ENCODE assay signal across 1 fruit fly cellular context in genomic region chr3L:13213360-13213759, dm6.
TF ChIP-seq lines count a peak whose summit lies in the region.

No protein-coding gene starts in this region.

TF ChIP-seq in whole organism, embryonic, 481 proteins besides CTCF, POLR2A, EP300 and RAD21 (continued from another document and continues in another):
- TF ChIP-seq bab2 (GFP tag; optimal IDR thresholded peaks at IDR 0.05; lab: Kevin White, UChicago) (peak; percentile 73), Eip74EF (GFP tag; optimal IDR thresholded peaks at IDR 0.05; lab: Kevin White, UChicago) (peak in 1 of 2 experiments; percentile 29), CG17361 (GFP tag; IDR thresholded peaks at IDR 0.05; lab: Robert Waterston, UW) (peak; percentile 60; the same call in 1 of the 3 replicates), Hr51 (GFP tag; optimal IDR thresholded peaks at IDR 0.05; lab: Kevin White, UChicago) (peak in 1 of 2 experiments; percentile 52), grau (tag; optimal IDR thresholded peaks at IDR 0.05; lab: Kevin White, UChicago) (peak; percentile 51), HLHmδ (GFP tag; optimal IDR thresholded peaks at IDR 0.05; lab: Kevin White, UChicago) (no peak), ftz-f1 (GFP tag; optimal IDR thresholded peaks at IDR 0.05; lab: Kevin White, UChicago) (no peak), row (GFP tag; IDR thresholded peaks at IDR 0.05; lab: Robert Waterston, UW) (peak; percentile 76), CoRest (tag; optimal IDR thresholded peaks at IDR 0.05; lab: Kevin White, UChicago) (peak; percentile 52), CG10654 (GFP tag; optimal IDR thresholded peaks at IDR 0.05; lab: Kevin White, UChicago) (peak; percentile 36), Taf1 (GFP tag; IDR thresholded peaks at IDR 0.05; lab: Robert Waterston, UW) (no peak), CG11504 (tag; optimal IDR thresholded peaks at IDR 0.05; lab: Kevin White, UChicago) (peak; percentile 78), NC2β (GFP tag; optimal IDR thresholded peaks at IDR 0.05; lab: Kevin White, UChicago) (peak; percentile 62), CG10462 (GFP tag; optimal IDR thresholded peaks at IDR 0.05; lab: Kevin White, UChicago) (peak; percentile 47), wek (GFP tag; optimal IDR thresholded peaks at IDR 0.05; lab: Kevin White, UChicago) (no peak), Dll (GFP tag; IDR thresholded peaks at IDR 0.05; lab: Robert Waterston, UW; ENCODE audit: partially characterized antibody) (no peak), Aef1 (GFP tag; IDR thresholded peaks at IDR 0.05; lab: Robert Waterston, UW) (no peak), Hr3 (GFP tag; optimal IDR thresholded peaks at IDR 0.05; lab: Kevin White, UChicago) (peak; percentile 50), CG15011 (GFP tag; optimal IDR thresholded peaks at IDR 0.05; lab: Kevin White, UChicago) (no peak), lola (GFP tag; optimal IDR thresholded peaks at IDR 0.05; lab: Kevin White, UChicago) (peak in 1 of 3 experiments; percentile 77), gfzf (GFP tag; optimal IDR thresholded peaks at IDR 0.05; lab: Kevin White, UChicago) (no peak), MTF-1 (GFP tag; optimal IDR thresholded peaks at IDR 0.05; lab: Kevin White, UChicago; ENCODE audit: borderline replicate concordance) (peak; percentile 62), schlank (tag; optimal IDR thresholded peaks at IDR 0.05; lab: Kevin White, UChicago) (no peak), amos (GFP tag; IDR thresholded peaks at IDR 0.05; lab: Robert Waterston, UW; ENCODE audit: partially characterized antibody) (no peak), sd (tag; optimal IDR thresholded peaks at IDR 0.05; lab: Kevin White, UChicago) (no peak), ab (GFP tag; optimal IDR thresholded peaks at IDR 0.05; lab: Kevin White, UChicago) (no peak), Doc2 (GFP tag; IDR thresholded peaks at IDR 0.05; lab: Robert Waterston, UW) (no peak), pum (GFP tag; optimal IDR thresholded peaks at IDR 0.05; lab: Kevin White, UChicago) (peak; percentile 37), CG11696 (GFP tag; IDR thresholded peaks at IDR 0.05; lab: Robert Waterston, UW) (no peak), CG1233 (GFP tag; optimal IDR thresholded peaks at IDR 0.05; lab: Kevin White, UChicago) (peak; percentile 55), CG3838 (GFP tag; optimal IDR thresholded peaks at IDR 0.05; lab: Kevin White, UChicago) (no peak), Max (GFP tag; optimal IDR thresholded peaks at IDR 0.05; lab: Kevin White, UChicago) (peak; percentile 48), Vsx1 (GFP tag; optimal IDR thresholded peaks at IDR 0.05; lab: Kevin White, UChicago) (no peak), dati (GFP tag; IDR thresholded peaks at IDR 0.05; lab: Robert Waterston, UW) (no peak), CG18619 (GFP tag; optimal IDR thresholded peaks at IDR 0.05; lab: Kevin White, UChicago) (peak; percentile 41), zfh1 (GFP tag; IDR thresholded peaks at IDR 0.05; lab: Robert Waterston, UW) (no peak), CG4360 (GFP tag; IDR thresholded peaks at IDR 0.05; lab: Robert Waterston, UW) (0 out of 2 replicates have a peak, but pooled peaks have one; percentile 39), sim (GFP tag; IDR thresholded peaks at IDR 0.05; lab: Robert Waterston, UW) (peak; percentile 18; the same call in 1 of the 2 replicates), HLH3B (GFP tag; IDR thresholded peaks at IDR 0.05; lab: Robert Waterston, UW) (peak; percentile 25; the same call in 1 of the 2 replicates), CG18011 (GFP tag; optimal IDR thresholded peaks at IDR 0.05; lab: Kevin White, UChicago) (no peak), CG43689 (GFP tag; IDR thresholded peaks at IDR 0.05; lab: Robert Waterston, UW) (no peak), CG17186 (GFP tag; optimal IDR thresholded peaks at IDR 0.05; lab: Kevin White, UChicago) (peak; percentile 28), Dip3 (GFP tag; optimal IDR thresholded peaks at IDR 0.05; lab: Kevin White, UChicago) (no peak), CG18764 (GFP tag; optimal IDR thresholded peaks at IDR 0.05; lab: Kevin White, UChicago) (no peak), CG12299 (tag; optimal IDR thresholded peaks at IDR 0.05; lab: Kevin White, UChicago) (no peak), usp (GFP tag; optimal IDR thresholded peaks at IDR 0.05; lab: Kevin White, UChicago) (no peak), CG17385 (GFP tag; optimal IDR thresholded peaks at IDR 0.05; lab: Kevin White, UChicago) (peak; percentile 57), CG9727 (GFP tag; optimal IDR thresholded peaks at IDR 0.05; lab: Kevin White, UChicago) (peak; percentile 38), CG12236 (GFP tag; optimal IDR thresholded peaks at IDR 0.05; lab: Kevin White, UChicago) (peak; percentile 67), sima (GFP tag; optimal IDR thresholded peaks at IDR 0.05; lab: Kevin White, UChicago) (no peak), NC2α (GFP tag; optimal IDR thresholded peaks at IDR 0.05; lab: Kevin White, UChicago) (peak; percentile 14), nmo (GFP tag; optimal IDR thresholded peaks at IDR 0.05; lab: Kevin White, UChicago) (peak; percentile 39), CG34422 (GFP tag; IDR thresholded peaks at IDR 0.05; lab: Robert Waterston, UW) (no peak), CG11398 (GFP tag; optimal IDR thresholded peaks at IDR 0.05; lab: Kevin White, UChicago) (peak; percentile 43), GATAe (GFP tag; conservative IDR thresholded peaks at IDR 0.05; lab: Robert Waterston, UW) (no peak), chinmo (GFP tag; IDR thresholded peaks at IDR 0.05; lab: Robert Waterston, UW; ENCODE audit: partially characterized antibody) (0 out of 4 replicates have a peak, but pooled peaks have one; percentile 18), pita (GFP tag; optimal IDR thresholded peaks at IDR 0.05; lab: Kevin White, UChicago) (no peak), CG16813 (GFP tag; IDR thresholded peaks at IDR 0.05; lab: Robert Waterston, UW; ENCODE audit: partially characterized antibody) (no peak), onecut (GFP tag; IDR thresholded peaks at IDR 0.05; lab: Robert Waterston, UW) (peak; percentile 25), btn (GFP tag; optimal IDR thresholded peaks at IDR 0.05; lab: Kevin White, UChicago) (peak; percentile 17), Trl (optimal IDR thresholded peaks at IDR 0.05; lab: Kevin White, UChicago) (no peak), Trl (GFP tag; optimal IDR thresholded peaks at IDR 0.05; lab: Kevin White, UChicago) (peak; percentile 12), Spps (tag; optimal IDR thresholded peaks at IDR 0.05; lab: Kevin White, UChicago) (peak; percentile 55), CG17359 (tag; optimal IDR thresholded peaks at IDR 0.05; lab: Kevin White, UChicago) (peak; percentile 68), Deaf1 (tag; optimal IDR thresholded peaks at IDR 0.05; lab: Kevin White, UChicago) (peak; percentile 1), jumu (GFP tag; optimal IDR thresholded peaks at IDR 0.05; lab: Kevin White, UChicago) (no peak), H15 (GFP tag; IDR thresholded peaks at IDR 0.05; lab: Robert Waterston, UW) (peak; percentile 61; the same call in 2 of the 3 replicates), slp2 (GFP tag; optimal IDR thresholded peaks at IDR 0.05; lab: Kevin White, UChicago) (peak; percentile 55), CG14965 (GFP tag; optimal IDR thresholded peaks at IDR 0.05; lab: Kevin White, UChicago; ENCODE audit: borderline replicate concordance) (peak; percentile 15), gce (GFP tag; IDR thresholded peaks at IDR 0.05; lab: Robert Waterston, UW) (peak; percentile 42; the same call in 1 of the 3 replicates), CG10209 (GFP tag; optimal IDR thresholded peaks at IDR 0.05; lab: Kevin White, UChicago) (peak; percentile 71), h (optimal IDR thresholded peaks at IDR 0.05; lab: Kevin White, UChicago) (no peak), luna (GFP tag; optimal IDR thresholded peaks at IDR 0.05; lab: Kevin White, UChicago) (no peak), CG12155 (GFP tag; optimal IDR thresholded peaks at IDR 0.05; lab: Kevin White, UChicago) (peak; percentile 3), Myb (GFP tag; optimal IDR thresholded peaks at IDR 0.05; lab: Kevin White, UChicago) (no peak), CG34224 (GFP tag; IDR thresholded peaks at IDR 0.05; lab: Robert Waterston, UW; ENCODE audit: partially characterized antibody) (no peak), CG13624 (GFP tag; optimal IDR thresholded peaks at IDR 0.05; lab: Kevin White, UChicago) (peak; percentile 38), CG4282 (GFP tag; optimal IDR thresholded peaks at IDR 0.05; lab: Kevin White, UChicago) (no peak), eyg (GFP tag; optimal IDR thresholded peaks at IDR 0.05; lab: Kevin White, UChicago) (no peak), BEAF-32 (GFP tag; optimal IDR thresholded peaks at IDR 0.05; lab: Kevin White, UChicago) (no peak), Rfx (GFP tag; IDR thresholded peaks at IDR 0.05; lab: Robert Waterston, UW) (no peak), so (GFP tag; IDR thresholded peaks at IDR 0.05; lab: Robert Waterston, UW) (no peak), CkIIα-i1 (GFP tag; IDR thresholded peaks at IDR 0.05; lab: Robert Waterston, UW) (no peak), Six4 (GFP tag; optimal IDR thresholded peaks at IDR 0.05; lab: Kevin White, UChicago) (peak; percentile 52), dpn (GFP tag; optimal IDR thresholded peaks at IDR 0.05; lab: Kevin White, UChicago) (peak; percentile 47 to 54), Ptx1 (GFP tag; IDR thresholded peaks at IDR 0.05; lab: Robert Waterston, UW) (peak; percentile 29; the same call in 1 of the 2 replicates), CG10959 (GFP tag; IDR thresholded peaks at IDR 0.05; lab: Robert Waterston, UW) (peak; percentile 56), sqz (GFP tag; optimal IDR thresholded peaks at IDR 0.05; lab: Kevin White, UChicago) (peak; percentile 53), CG17802 (tag; optimal IDR thresholded peaks at IDR 0.05; lab: Kevin White, UChicago) (no peak), Hmx (GFP tag; optimal IDR thresholded peaks at IDR 0.05; lab: Kevin White, UChicago) (no peak), CG8359 (GFP tag; optimal IDR thresholded peaks at IDR 0.05; lab: Kevin White, UChicago; ENCODE audit: borderline replicate concordance) (no peak), Fer3 (tag; optimal IDR thresholded peaks at IDR 0.05; lab: Kevin White, UChicago) (no peak), Jarid2 (GFP tag; optimal IDR thresholded peaks at IDR 0.05; lab: Kevin White, UChicago) (peak; percentile 34), seq (GFP tag; IDR thresholded peaks at IDR 0.05; lab: Robert Waterston, UW) (peak; percentile 65), D19B (GFP tag; optimal IDR thresholded peaks at IDR 0.05; lab: Kevin White, UChicago) (no peak), CG9437 (GFP tag; optimal IDR thresholded peaks at IDR 0.05; lab: Kevin White, UChicago) (peak; percentile 54), CHES-1-like (GFP tag; optimal IDR thresholded peaks at IDR 0.05; lab: Kevin White, UChicago) (peak; percentile 0), Hr78 (GFP tag; optimal IDR thresholded peaks at IDR 0.05; lab: Kevin White, UChicago) (peak in 1 of 2 experiments; percentile 19), CG7372 (GFP tag; IDR thresholded peaks at IDR 0.05; lab: Robert Waterston, UW) (0 out of 2 replicates have a peak, but pooled peaks have one; percentile 43), Nf-YA (GFP tag; IDR thresholded peaks at IDR 0.05; lab: Robert Waterston, UW) (peak; percentile 22; the same call in 1 of the 2 replicates), Bdp1 (GFP tag; optimal IDR thresholded peaks at IDR 0.05; lab: Kevin White, UChicago) (peak; percentile 23), B-H2 (GFP tag; optimal IDR thresholded peaks at IDR 0.05; lab: Kevin White, UChicago) (no peak), ara (GFP tag; IDR thresholded peaks at IDR 0.05; lab: Robert Waterston, UW) (peak; percentile 64), danr (GFP tag; IDR thresholded peaks at IDR 0.05; lab: Robert Waterston, UW) (no peak), CG1602 (GFP tag; optimal IDR thresholded peaks at IDR 0.05; lab: Kevin White, UChicago) (peak; percentile 33), CG32767 (GFP tag; IDR thresholded peaks at IDR 0.05; lab: Robert Waterston, UW) (peak; percentile 58; the same call in 1 of the 2 replicates), chm (GFP tag; IDR thresholded peaks at IDR 0.05; lab: Robert Waterston, UW) (peak; percentile 64; the same call in 1 of the 2 replicates), Gug (GFP tag; IDR thresholded peaks at IDR 0.05; lab: Robert Waterston, UW) (no peak), slou (GFP tag; optimal IDR thresholded peaks at IDR 0.05; lab: Kevin White, UChicago) (no peak), ash1 (GFP tag; optimal IDR thresholded peaks at IDR 0.05; lab: Kevin White, UChicago) (no peak), lov (optimal IDR thresholded peaks at IDR 0.05; lab: Kevin White, UChicago) (no peak), lov (GFP tag; IDR thresholded peaks at IDR 0.05; lab: Robert Waterston, UW) (0 out of 3 replicates have a peak, but pooled peaks have one; percentile 27), lab (GFP tag; optimal IDR thresholded peaks at IDR 0.05; lab: Kevin White, UChicago) (peak; percentile 16), dimm (GFP tag; IDR thresholded peaks at IDR 0.05; lab: Robert Waterston, UW) (no peak), CG8089 (GFP tag; optimal IDR thresholded peaks at IDR 0.05; lab: Kevin White, UChicago) (peak; percentile 63), pzg (GFP tag; optimal IDR thresholded peaks at IDR 0.05; lab: Kevin White, UChicago) (no peak), tna (GFP tag; IDR thresholded peaks at IDR 0.05; lab: Robert Waterston, UW; ENCODE audit: partially characterized antibody) (no peak), esg (GFP tag; conservative IDR thresholded peaks at IDR 0.05; lab: Robert Waterston, UW) (peak; percentile 48), Asciz (GFP tag; optimal IDR thresholded peaks at IDR 0.05; lab: Kevin White, UChicago) (no peak), Scr (GFP tag; IDR thresholded peaks at IDR 0.05; lab: Robert Waterston, UW; ENCODE audit: partially characterized antibody) (no peak), CG17829 (tag; optimal IDR thresholded peaks at IDR 0.05; lab: Kevin White, UChicago) (peak; percentile 48), CG8290 (GFP tag; optimal IDR thresholded peaks at IDR 0.05; lab: Kevin White, UChicago) (no peak), CG8290 (tag; optimal IDR thresholded peaks at IDR 0.05; lab: Kevin White, UChicago) (peak in 1 of 2 experiments; percentile 48), CG9876 (GFP tag; optimal IDR thresholded peaks at IDR 0.05; lab: Kevin White, UChicago) (peak; percentile 6), CG3065 (GFP tag; optimal IDR thresholded peaks at IDR 0.05; lab: Kevin White, UChicago) (peak; percentile 30), CG8478 (optimal IDR thresholded peaks at IDR 0.05; lab: Kevin White, UChicago) (no peak), nau (GFP tag; optimal IDR thresholded peaks at IDR 0.05; lab: Kevin White, UChicago) (no peak), bsh (GFP tag; optimal IDR thresholded peaks at IDR 0.05; lab: Kevin White, UChicago) (peak; percentile 46 to 89), CG11247 (GFP tag; IDR thresholded peaks at IDR 0.05; lab: Robert Waterston, UW) (no peak), Fer2 (tag; optimal IDR thresholded peaks at IDR 0.05; lab: Kevin White, UChicago) (peak; percentile 41), Chrac-16 (GFP tag; optimal IDR thresholded peaks at IDR 0.05; lab: Kevin White, UChicago) (peak; percentile 43)
